Worm (Caenorhabditis elegans): ENCODE measurements around the gene H03A11.2.
A peak's percentile ranks its signal among the peaks of the same experiment; 100 is the strongest.

Gene H03A11.2

DNA sequence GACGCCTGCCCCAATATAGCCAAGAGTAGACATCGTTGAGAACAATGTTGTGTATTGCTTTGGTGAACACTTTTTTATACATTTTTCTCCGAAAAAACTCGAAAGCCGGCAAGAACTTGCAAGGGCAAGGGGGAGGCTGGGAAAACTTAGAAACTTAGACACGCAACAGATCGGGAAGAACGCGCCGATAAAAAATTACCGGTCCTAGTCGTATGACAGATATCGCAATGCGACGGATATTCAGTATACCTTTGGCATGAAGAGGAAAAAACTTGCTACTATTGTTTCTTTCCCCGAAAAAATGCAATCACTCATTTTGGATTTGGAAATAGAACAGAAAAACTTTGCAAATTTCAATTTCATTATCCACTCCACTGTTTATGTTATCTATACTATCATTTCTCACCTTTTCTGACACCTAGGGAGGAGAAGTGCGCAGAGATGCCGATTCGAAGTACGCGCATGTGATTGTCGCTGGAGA lies 54.0 kb downstream of the H03A11.2 start, which contains the start of gene col-41:
TSS of gene col-41 (minus strand) at position 51 of the 481 bp plus-strand sequence.
- TF ChIP-seq nhr-25 (tag; optimal IDR thresholded peaks at IDR 0.05): peak; percentile 32
- no peak for TF ChIP-seq ama-1 (optimal IDR thresholded peaks at IDR 0.05)
- TF ChIP-seq mml-1 (tag; optimal IDR thresholded peaks at IDR 0.05): no peak
- no peak for TF ChIP-seq ceh-16 (tag; optimal IDR thresholded peaks at IDR 0.05)
- peak; percentile 56 for TF ChIP-seq nhr-23 (tag; optimal IDR thresholded peaks at IDR 0.05)
- no peak for TF ChIP-seq elt-3 (tag; optimal IDR thresholded peaks at IDR 0.05)
- TF ChIP-seq ceh-28 (tag; optimal IDR thresholded peaks at IDR 0.05): no peak
- TF ChIP-seq snpc-4 (tag; optimal IDR thresholded peaks at IDR 0.05): no peak
- no peak for TF ChIP-seq lsy-12 (tag; optimal IDR thresholded peaks at IDR 0.05)
- TF ChIP-seq egl-27 (tag; optimal IDR thresholded peaks at IDR 0.05): no peak
- TF ChIP-seq fkh-2 (tag; optimal IDR thresholded peaks at IDR 0.05): no peak
- TF ChIP-seq nhr-43 (tag; optimal IDR thresholded peaks at IDR 0.05; ENCODE audit: poor library complexity, severe bottlenecking): peak; percentile 27
- no peak for TF ChIP-seq ztf-4 (tag; optimal IDR thresholded peaks at IDR 0.05)
- no peak for TF ChIP-seq zag-1 (tag; optimal IDR thresholded peaks at IDR 0.05)
- no peak for TF ChIP-seq eor-1 (tag; optimal IDR thresholded peaks at IDR 0.05)
- TF ChIP-seq nhr-77 (tag; optimal IDR thresholded peaks at IDR 0.05): no peak
- no peak for TF ChIP-seq nhr-76 (tag; optimal IDR thresholded peaks at IDR 0.05)
- TF ChIP-seq nhr-28 (tag; optimal IDR thresholded peaks at IDR 0.05): no peak
- TF ChIP-seq unc-62 (GFP tag; optimal IDR thresholded peaks at IDR 0.05): no peak
